Worm (Caenorhabditis elegans) whole organism, early embryonic: ENCODE data around the gene lbp-8.

ENCODE experiments used
- B0310.2 ChIP-seq: sonication (generic microtip); optimal IDR thresholded peaks from 2 replicates; lab custom pipeline; 2016; ENCODE audit warnings: mild to moderate bottlenecking, missing genetic modification characterization, missing compliant biosample characterization
- F13C5.2 ChIP-seq: sonication (generic microtip); optimal IDR thresholded peaks from 2 replicates; lab custom pipeline; 2017; ENCODE audit warnings: mild to moderate bottlenecking, missing genetic modification characterization, inconsistent platforms, missing compliant biosample characterization
- aly-1 ChIP-seq: sonication (generic microtip); optimal IDR thresholded peaks from 2 replicates; lab custom pipeline; 2016; ENCODE audit warnings: missing genetic modification characterization, missing compliant biosample characterization
- ama-1 ChIP-seq: fragments of 150-350 bp; optimal IDR thresholded peaks from 2 replicates; lab custom pipeline; 2014
- ceh-13 ChIP-seq: fragments of 200-800 bp; sonication (Bioruptor generic); optimal IDR thresholded peaks from 2 replicates; lab custom pipeline; 2018; ENCODE audit warnings: mild to moderate bottlenecking, missing genetic modification characterization, missing compliant biosample characterization
- hnd-1 ChIP-seq: sonication (generic microtip); optimal IDR thresholded peaks from 2 replicates; lab custom pipeline; 2016; ENCODE audit warnings: missing genetic modification characterization, missing compliant biosample characterization
- pes-1 ChIP-seq: fragments of 200-800 bp; sonication (Bioruptor generic); IDR thresholded peaks from 2 replicates; pipeline ENCODE4 v1.3.6; 2022; ENCODE audit warnings: missing genetic modification reagents, missing genetic modification characterization, missing compliant biosample characterization
- tbx-37 ChIP-seq: fragments of 200-800 bp; sonication (Bioruptor generic); conservative IDR thresholded peaks from 2 replicates; pipeline ENCODE4 v1.3.6; 2022; ENCODE audit warnings: missing genetic modification reagents, missing genetic modification characterization, missing compliant biosample characterization
- tra-4 ChIP-seq: sonication (generic microtip); optimal IDR thresholded peaks from 2 replicates; lab custom pipeline; 2017; ENCODE audit warnings: missing genetic modification characterization, missing compliant biosample characterization

- no peak for TF ChIP-seq tbx-37 (GFP tag; lab: Robert Waterston, UW)
- TF ChIP-seq tra-4 (tag; lab: Kevin White, UChicago): no peak
- no peak for TF ChIP-seq B0310.2 (tag; lab: Kevin White, UChicago)
- TF ChIP-seq ama-1 (lab: Kevin White, UChicago): no peak
- TF ChIP-seq pes-1 (GFP tag; lab: Robert Waterston, UW): no peak
- TF ChIP-seq hnd-1 (tag; lab: Kevin White, UChicago): no peak
- no peak for TF ChIP-seq F13C5.2 (tag; lab: Kevin White, UChicago)
- no peak for TF ChIP-seq ceh-13 (GFP tag; lab: Kevin White, UChicago)
- TF ChIP-seq aly-1 (tag; lab: Kevin White, UChicago): no peak
These were observed 3.0 kb downstream of the lbp-8 start for ce11 chrV:13893583-13893982.
